Fruit fly (Drosophila melanogaster) whole organism, embryonic: Measurements from ENCODE around the gene CG6790.

Experiments used
- Asciz ChIP-seq: fragments of 200-800 bp; sonication (Bioruptor generic); optimal IDR thresholded peaks from 2 replicates; lab custom pipeline; 2017; ENCODE audit warnings: missing biosample characterization, mild to moderate bottlenecking, missing genetic modification characterization, missing genetic modification reagents
- CG10366 ChIP-seq: fragments of 200-800 bp; sonication (Bioruptor generic); IDR thresholded peaks from 2 replicates; pipeline ENCODE4 v1.3.6; 2022; ENCODE audit warnings: missing biosample characterization, missing genetic modification characterization
- CG10462 ChIP-seq: fragments of 200-800 bp; sonication (Bioruptor generic); optimal IDR thresholded peaks from 2 replicates; lab custom pipeline; 2016; ENCODE audit warnings: missing biosample characterization, missing genetic modification characterization
- CG11247 ChIP-seq: fragments of 200-800 bp; sonication (Bioruptor generic); IDR thresholded peaks from 2 replicates; pipeline ENCODE4 v1.3.6; 2022; ENCODE audit warnings: missing biosample characterization, missing genetic modification characterization
- CG11456 ChIP-seq: fragments of 200-800 bp; sonication (Bioruptor generic); IDR thresholded peaks from 3 replicates; pipeline ENCODE4 v1.3.6; 2022; ENCODE audit warnings: missing biosample characterization, missing genetic modification characterization
- CG11695 ChIP-seq: fragments of 200-800 bp; sonication (Bioruptor generic); IDR thresholded peaks from 3 replicates; pipeline ENCODE4 v1.3.6; 2022; ENCODE audit warnings: missing biosample characterization, missing genetic modification characterization
- CG12219 ChIP-seq: fragments of 200-800 bp; sonication (Bioruptor generic); optimal IDR thresholded peaks from 3 replicates; lab custom pipeline; 2018; ENCODE audit warnings: missing biosample characterization, mild to moderate bottlenecking, missing genetic modification characterization
- CG1233 ChIP-seq: fragments of 200-800 bp; sonication (Bioruptor generic); optimal IDR thresholded peaks from 4 replicates; lab custom pipeline; 2018; ENCODE audit warnings: missing biosample characterization, mild to moderate bottlenecking, missing genetic modification characterization
- CG14050 ChIP-seq: fragments of 200-800 bp; sonication (Bioruptor generic); IDR thresholded peaks from 3 replicates; pipeline ENCODE4 v1.3.6; 2022; ENCODE audit warnings: missing biosample characterization, missing genetic modification characterization
- CG15073 ChIP-seq: fragments of 200-800 bp; sonication (Bioruptor generic); optimal IDR thresholded peaks from 2 replicates; lab custom pipeline; 2016; ENCODE audit warnings: missing biosample characterization, missing genetic modification characterization
- CG17829 ChIP-seq: fragments of 200-800 bp; optimal IDR thresholded peaks from 2 replicates; lab custom pipeline; 2019; ENCODE audit warnings: missing biosample characterization, mild to moderate bottlenecking, missing genetic modification characterization, moderate library complexity
- CG2199 ChIP-seq: fragments of 200-800 bp; sonication (Bioruptor generic); IDR thresholded peaks from 3 replicates; pipeline ENCODE4 v1.3.6; 2022; ENCODE audit warnings: missing biosample characterization, missing genetic modification characterization
- CG2678 ChIP-seq: fragments of 200-800 bp; sonication (Bioruptor generic); optimal IDR thresholded peaks from 3 replicates; lab custom pipeline; 2019; ENCODE audit warnings: missing biosample characterization, mild to moderate bottlenecking, missing genetic modification characterization, moderate library complexity
- CG30020 ChIP-seq: fragments of 200-800 bp; optimal IDR thresholded peaks from 2 replicates; lab custom pipeline; 2019; ENCODE audit warnings: missing biosample characterization, mild to moderate bottlenecking, missing genetic modification characterization, moderate library complexity
- CG32767 ChIP-seq: fragments of 200-800 bp; sonication (Bioruptor generic); IDR thresholded peaks from 2 replicates; pipeline ENCODE4 v1.3.6; 2022; ENCODE audit warnings: missing biosample characterization, missing genetic modification characterization
- CG7987 ChIP-seq: fragments of 200-800 bp; sonication (Bioruptor generic); optimal IDR thresholded peaks from 2 replicates; lab custom pipeline; 2018; ENCODE audit warnings: missing biosample characterization, mild to moderate bottlenecking, missing genetic modification characterization, moderate library complexity
- CG8281 ChIP-seq: fragments of 200-800 bp; sonication (Bioruptor generic); optimal IDR thresholded peaks from 2 replicates; lab custom pipeline; 2018; ENCODE audit warnings: missing biosample characterization, mild to moderate bottlenecking, missing genetic modification characterization, moderate library complexity
- CG9727 ChIP-seq: fragments of 200-800 bp; sonication (Bioruptor generic); optimal IDR thresholded peaks from 3 replicates; lab custom pipeline; 2017; ENCODE audit warnings: missing biosample characterization, mild to moderate bottlenecking, missing genetic modification characterization
- Dbx ChIP-seq: fragments of 200-800 bp; sonication (Bioruptor generic); IDR thresholded peaks from 3 replicates; pipeline ENCODE4 v1.3.6; 2022; ENCODE audit warnings: missing biosample characterization, missing genetic modification characterization
- Dip2 ChIP-seq: fragments of 200-800 bp; sonication (Bioruptor generic); IDR thresholded peaks from 2 replicates; pipeline ENCODE4 v1.3.6; 2022; ENCODE audit warnings: missing biosample characterization, missing genetic modification characterization
- Doc2 ChIP-seq: fragments of 200-800 bp; sonication (Bioruptor generic); IDR thresholded peaks from 2 replicates; pipeline ENCODE4 v1.3.6; 2022; ENCODE audit warnings: missing biosample characterization, missing genetic modification characterization
- E2f2 ChIP-seq: fragments of 200-800 bp; sonication (Bioruptor generic); IDR thresholded peaks from 2 replicates; pipeline ENCODE4 v1.3.6; 2022; ENCODE audit warnings: missing biosample characterization, missing genetic modification characterization
- HHEX ChIP-seq: fragments of 200-800 bp; sonication (Bioruptor generic); optimal IDR thresholded peaks from 3 replicates; lab custom pipeline; 2017; ENCODE audit warnings: missing biosample characterization, mild to moderate bottlenecking, missing genetic modification characterization, missing genetic modification reagents
- HLH3B ChIP-seq: fragments of 200-800 bp; sonication (Bioruptor generic); IDR thresholded peaks from 2 replicates; pipeline ENCODE4 v1.3.6; 2022; ENCODE audit warnings: missing biosample characterization, missing genetic modification characterization
- HLH54F ChIP-seq: fragments of 200-800 bp; sonication (Bioruptor generic); optimal IDR thresholded peaks from 3 replicates; lab custom pipeline; 2016; ENCODE audit warnings: missing biosample characterization, missing genetic modification characterization
- Kr ChIP-seq: fragments of 200-800 bp; sonication (Bioruptor generic); optimal IDR thresholded peaks from 2 replicates; lab custom pipeline; 2017; ENCODE audit warnings: missing biosample characterization, mild to moderate bottlenecking, missing genetic modification characterization
- Neu2 ChIP-seq: fragments of 200-800 bp; sonication (Bioruptor generic); optimal IDR thresholded peaks from 3 replicates; lab custom pipeline; 2016; ENCODE audit warnings: missing biosample characterization, missing genetic modification characterization, borderline replicate concordance
- Nf-YA ChIP-seq: fragments of 200-800 bp; sonication (Bioruptor generic); IDR thresholded peaks from 2 replicates; pipeline ENCODE4 v1.3.6; 2022; ENCODE audit warnings: missing biosample characterization, missing genetic modification characterization
- Nf-YC ChIP-seq: fragments of 200-800 bp; optimal IDR thresholded peaks from 3 replicates; lab custom pipeline; 2019; ENCODE audit warnings: missing biosample characterization, mild to moderate bottlenecking, missing genetic modification characterization, moderate library complexity
- YL-1 ChIP-seq: fragments of 200-800 bp; sonication (Bioruptor generic); optimal IDR thresholded peaks from 3 replicates; lab custom pipeline; 2017; ENCODE audit warnings: missing biosample characterization, mild to moderate bottlenecking, missing genetic modification characterization
- ato ChIP-seq: fragments of 200-800 bp; sonication (Bioruptor generic); IDR thresholded peaks from 2 replicates; pipeline ENCODE4 v1.3.6; 2022; ENCODE audit warnings: missing biosample characterization, missing genetic modification characterization; ENCODE audit not compliant: partially characterized antibody
- bab2 ChIP-seq: fragments of 200-800 bp; sonication (Bioruptor generic); optimal IDR thresholded peaks from 2 replicates; lab custom pipeline; 2016; ENCODE audit warnings: missing biosample characterization, missing genetic modification characterization
- bowl ChIP-seq: fragments of 200-800 bp; sonication (Bioruptor generic); IDR thresholded peaks from 2 replicates; pipeline ENCODE4 v1.3.6; 2022; ENCODE audit warnings: missing biosample characterization, missing genetic modification characterization
- chn ChIP-seq: fragments of 200-800 bp; sonication (Bioruptor generic); optimal IDR thresholded peaks from 2 replicates; lab custom pipeline; 2016; ENCODE audit warnings: missing biosample characterization, missing genetic modification characterization
- cwo ChIP-seq: fragments of 200-800 bp; sonication (Bioruptor generic); optimal IDR thresholded peaks from 3 replicates; lab custom pipeline; 2017; ENCODE audit warnings: missing biosample characterization, missing genetic modification characterization, mild to moderate bottlenecking, moderate library complexity, missing genetic modification reagents
- disco-r ChIP-seq: fragments of 200-800 bp; sonication (Bioruptor generic); optimal IDR thresholded peaks from 2 replicates; lab custom pipeline; 2016; ENCODE audit warnings: missing biosample characterization, missing genetic modification characterization
- dmrt11E ChIP-seq: fragments of 200-800 bp; sonication (Bioruptor generic); optimal IDR thresholded peaks from 3 replicates; lab custom pipeline; 2018; ENCODE audit warnings: missing biosample characterization, mild to moderate bottlenecking, missing genetic modification characterization, moderate library complexity
- emc ChIP-seq: fragments of 200-800 bp; sonication (Bioruptor generic); optimal IDR thresholded peaks from 2 replicates; lab custom pipeline; 2016; ENCODE audit warnings: missing biosample characterization, missing genetic modification characterization
- gcm2 ChIP-seq: fragments of 200-800 bp; sonication (Bioruptor generic); optimal IDR thresholded peaks from 2 replicates; lab custom pipeline; 2016; ENCODE audit warnings: missing biosample characterization, missing genetic modification characterization
- gsb-n ChIP-seq: fragments of 200-800 bp; sonication (Bioruptor generic); optimal IDR thresholded peaks from 3 replicates; lab custom pipeline; 2018; ENCODE audit warnings: missing biosample characterization, mild to moderate bottlenecking, missing genetic modification characterization
- jigr1 ChIP-seq: fragments of 200-800 bp; sonication (Bioruptor generic); IDR thresholded peaks from 3 replicates; pipeline ENCODE4 v1.3.6; 2022; ENCODE audit warnings: missing biosample characterization, missing genetic modification characterization
- klu ChIP-seq: fragments of 200-800 bp; sonication (Bioruptor generic); IDR thresholded peaks from 2 replicates; pipeline ENCODE4 v1.3.6; 2022; ENCODE audit warnings: missing biosample characterization, missing genetic modification characterization
- nerfin-1 ChIP-seq: fragments of 200-800 bp; sonication (Bioruptor generic); optimal IDR thresholded peaks from 3 replicates; lab custom pipeline; 2019; ENCODE audit warnings: missing biosample characterization, mild to moderate bottlenecking, missing genetic modification characterization, moderate library complexity
- pfk ChIP-seq: fragments of 200-800 bp; sonication (Bioruptor generic); optimal IDR thresholded peaks from 2 replicates; lab custom pipeline; 2018; ENCODE audit warnings: missing biosample characterization, mild to moderate bottlenecking, missing genetic modification characterization, moderate library complexity
- ranshi ChIP-seq: fragments of 200-800 bp; sonication (Bioruptor generic); IDR thresholded peaks from 2 replicates; pipeline ENCODE4 v1.3.6; 2022; ENCODE audit warnings: missing biosample characterization, missing genetic modification characterization
- slou ChIP-seq: fragments of 200-800 bp; sonication (Bioruptor generic); optimal IDR thresholded peaks from 3 replicates; lab custom pipeline; 2016; ENCODE audit warnings: missing biosample characterization, missing genetic modification characterization
- sug ChIP-seq: fragments of 200-800 bp; optimal IDR thresholded peaks from 2 replicates; lab custom pipeline; 2019; ENCODE audit warnings: missing biosample characterization, mild to moderate bottlenecking, missing genetic modification characterization, moderate library complexity
- tap ChIP-seq: fragments of 200-800 bp; optimal IDR thresholded peaks from 3 replicates; lab custom pipeline; 2019; ENCODE audit warnings: missing biosample characterization, mild to moderate bottlenecking, missing genetic modification characterization, moderate library complexity
- tll ChIP-seq, 2 experiments: fragments of 200-800 bp in 1 of 2; fragments of >200 bp in 1 of 2; sonication (Bioruptor generic) in 1 of 2; optimal IDR thresholded peaks; 2 replicates each; lab custom pipeline; 2017 to 2019; ENCODE audit warnings: missing biosample characterization in 2 of 2, missing genetic modification characterization in 2 of 2, mild to moderate bottlenecking in 1 of 2, moderate library complexity in 1 of 2
- ttk ChIP-seq: fragments of 200-800 bp; sonication (Bioruptor generic); IDR thresholded peaks from 2 replicates; pipeline ENCODE4 v2.1.2; 2022; ENCODE audit warnings: missing biosample characterization, missing genetic modification characterization
- zfh2 ChIP-seq: fragments of 200-800 bp; sonication (Bioruptor generic); optimal IDR thresholded peaks from 2 replicates; lab custom pipeline; 2016; ENCODE audit warnings: missing biosample characterization, missing genetic modification characterization

CG6790 gene

DNA sequence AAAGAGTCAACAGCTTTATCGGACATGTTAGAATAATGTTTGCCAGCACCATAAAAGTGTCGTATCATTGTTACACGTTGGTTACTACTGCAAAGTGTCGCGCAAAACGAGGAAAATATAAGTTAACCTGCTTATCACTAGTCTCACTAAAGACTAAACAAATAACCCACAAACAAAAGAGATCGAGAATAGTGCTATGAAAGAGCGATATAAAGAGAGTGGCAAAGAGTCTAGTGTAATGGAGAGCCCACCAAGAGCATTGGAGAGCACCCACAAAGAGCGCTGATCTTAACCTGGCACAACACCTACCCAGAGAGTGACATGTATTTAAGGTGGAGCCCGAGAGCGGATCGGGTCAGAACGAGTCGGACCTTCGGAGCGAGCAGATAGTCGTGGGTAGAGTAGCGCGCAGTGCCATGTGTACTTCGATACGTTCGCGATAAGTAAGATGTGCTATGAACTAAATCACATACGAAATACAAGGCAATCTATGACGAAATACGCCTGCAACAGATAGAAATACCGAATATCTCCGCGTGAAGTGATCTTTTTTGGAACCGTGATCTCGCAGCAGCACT is 9.6 kb downstream of the CG6790 start, which contains the start of gene Mrp4 (continued):
- no peak for TF ChIP-seq slou (GFP tag; lab: Kevin White, UChicago)
- peak; percentile 38 for TF ChIP-seq Nf-YC (tag; lab: Kevin White, UChicago)
- TF ChIP-seq CG14050 (GFP tag; lab: Robert Waterston, UW) = no peak
- TF ChIP-seq Nf-YA (GFP tag; lab: Robert Waterston, UW) = no peak
- no peak for TF ChIP-seq CG8281 (tag; lab: Kevin White, UChicago)
- TF ChIP-seq CG1233 (GFP tag; lab: Kevin White, UChicago) = peak; percentile 8
- TF ChIP-seq bowl (GFP tag; lab: Robert Waterston, UW) = peak; percentile 62; the same call in 1 of the 2 replicates
- TF ChIP-seq ato (GFP tag; lab: Robert Waterston, UW) = peak; percentile 62
- no peak for TF ChIP-seq CG10462 (GFP tag; lab: Kevin White, UChicago)
- TF ChIP-seq disco-r (GFP tag; lab: Kevin White, UChicago) = peak; percentile 50
- TF ChIP-seq CG30020 = no peak
- no peak for TF ChIP-seq CG32767 (GFP tag; lab: Robert Waterston, UW)
- peak; percentile 54 for TF ChIP-seq Asciz
- peak; percentile 61 for TF ChIP-seq cwo
- no peak for TF ChIP-seq chn
- TF ChIP-seq CG15073 (GFP tag; lab: Kevin White, UChicago) = no peak
- TF ChIP-seq CG2678 (tag; lab: Kevin White, UChicago) = peak; percentile 44
- no peak for TF ChIP-seq HLH54F (GFP tag; lab: Kevin White, UChicago)
- peak; percentile 58 for TF ChIP-seq CG11247 (GFP tag; lab: Robert Waterston, UW)
- TF ChIP-seq sug (tag; lab: Kevin White, UChicago) = peak; percentile 38
- TF ChIP-seq Dbx (GFP tag; lab: Robert Waterston, UW) = peak; percentile 76; the same call in 2 of the 3 replicates
- peak; percentile 95 for TF ChIP-seq CG2199 (GFP tag; lab: Robert Waterston, UW)
- TF ChIP-seq tll (GFP tag; optimal IDR thresholded peaks at IDR 0.05; lab: Kevin White, UChicago) = no peak
- TF ChIP-seq Kr (GFP tag; lab: Kevin White, UChicago) = no peak
- no peak for TF ChIP-seq nerfin-1 (tag; lab: Kevin White, UChicago)
- TF ChIP-seq jigr1 (GFP tag; lab: Robert Waterston, UW) = no peak
- peak; percentile 52; the same call in 1 of the 2 replicates for TF ChIP-seq ranshi (GFP tag; lab: Robert Waterston, UW)
- TF ChIP-seq Dip2 (GFP tag; lab: Robert Waterston, UW) = no peak
- 0 out of 3 replicates have a peak, but pooled peaks have one; percentile 34 for TF ChIP-seq CG11695 (GFP tag; lab: Robert Waterston, UW)
- TF ChIP-seq CG12219 (GFP tag; lab: Kevin White, UChicago) = peak; percentile 64
- TF ChIP-seq YL-1 (GFP tag; lab: Kevin White, UChicago) = no peak
- TF ChIP-seq Doc2 (GFP tag; lab: Robert Waterston, UW) = no peak
- TF ChIP-seq bab2 (GFP tag; lab: Kevin White, UChicago) = no peak
- peak; percentile 34; the same call in 1 of the 3 replicates for TF ChIP-seq CG11456 (GFP tag; lab: Robert Waterston, UW)
- no peak for TF ChIP-seq dmrt11E (tag; lab: Kevin White, UChicago)
- no peak for TF ChIP-seq CG10366 (GFP tag; lab: Robert Waterston, UW)
- no peak for TF ChIP-seq klu (GFP tag; lab: Robert Waterston, UW)
- peak; percentile 32 for TF ChIP-seq HHEX (GFP tag; lab: Kevin White, UChicago)
- peak; percentile 22 for TF ChIP-seq gsb-n (tag; lab: Kevin White, UChicago)
- no peak for TF ChIP-seq zfh2
- no peak for TF ChIP-seq CG7987 (GFP tag; lab: Kevin White, UChicago)
- TF ChIP-seq emc = no peak
- TF ChIP-seq HLH3B (GFP tag; lab: Robert Waterston, UW) = peak; percentile 54; the same call in 1 of the 2 replicates
- peak; percentile 60 for TF ChIP-seq pfk (GFP tag; lab: Kevin White, UChicago)
- peak; percentile 31; the same call in 1 of the 2 replicates for TF ChIP-seq E2f2 (GFP tag; lab: Robert Waterston, UW)
- no peak for TF ChIP-seq Neu2
- peak; percentile 49 for TF ChIP-seq tap
- peak; percentile 11 for TF ChIP-seq CG17829 (tag; lab: Kevin White, UChicago)
- TF ChIP-seq gcm2 (GFP tag; lab: Kevin White, UChicago) = no peak
- TF ChIP-seq CG9727 (GFP tag; lab: Kevin White, UChicago) = no peak
- TF ChIP-seq ttk (GFP tag; lab: Robert Waterston, UW) = no peak
